Fruit fly (Drosophila melanogaster) whole organism, embryonic: ENCODE data around the gene CG34148.

Experiments
- Atf-2 ChIP-seq: fragments of 200-800 bp; sonication (Bioruptor generic); optimal IDR thresholded peaks from 2 replicates; lab custom pipeline; 2016; ENCODE audit warnings: missing biosample characterization, missing genetic modification characterization
- Atf6 ChIP-seq: fragments of 200-800 bp; sonication (Bioruptor generic); IDR thresholded peaks from 2 replicates; pipeline ENCODE4 v1.3.6; 2022; ENCODE audit warnings: missing biosample characterization, missing genetic modification characterization
- Blimp-1 ChIP-seq: fragments of 200-800 bp; sonication (Bioruptor generic); optimal IDR thresholded peaks from 3 replicates; lab custom pipeline; 2018; ENCODE audit warnings: missing biosample characterization, missing genetic modification characterization, mild to moderate bottlenecking, moderate library complexity, missing genetic modification reagents
- BtbVII ChIP-seq: fragments of 200-800 bp; sonication (Bioruptor generic); optimal IDR thresholded peaks from 3 replicates; lab custom pipeline; 2017; ENCODE audit warnings: missing biosample characterization, mild to moderate bottlenecking, missing genetic modification characterization
- CG11504 ChIP-seq: fragments of 200-800 bp; sonication (Bioruptor generic); optimal IDR thresholded peaks from 3 replicates; lab custom pipeline; 2019; ENCODE audit warnings: missing biosample characterization, mild to moderate bottlenecking, missing genetic modification characterization, moderate library complexity
- CG12155 ChIP-seq: fragments of 200-800 bp; sonication (Bioruptor generic); optimal IDR thresholded peaks from 3 replicates; lab custom pipeline; 2016; ENCODE audit warnings: missing biosample characterization, missing genetic modification characterization
- CG14441 ChIP-seq: fragments of 200-800 bp; sonication (Bioruptor generic); IDR thresholded peaks from 2 replicates; pipeline ENCODE4 v1.3.6; 2022; ENCODE audit warnings: missing biosample characterization, missing genetic modification characterization
- CG1529 ChIP-seq: fragments of 200-800 bp; sonication (Bioruptor generic); optimal IDR thresholded peaks from 3 replicates; lab custom pipeline; 2018; ENCODE audit warnings: missing biosample characterization, missing genetic modification characterization
- CG15696 ChIP-seq: fragments of 200-800 bp; sonication (Bioruptor generic); optimal IDR thresholded peaks from 2 replicates; lab custom pipeline; 2019; ENCODE audit warnings: missing biosample characterization, mild to moderate bottlenecking, missing genetic modification characterization, moderate library complexity
- CG16779 ChIP-seq: fragments of 200-800 bp; sonication (Bioruptor generic); IDR thresholded peaks from 2 replicates; pipeline ENCODE4 v1.3.6; 2022; ENCODE audit warnings: missing biosample characterization, missing genetic modification characterization
- CG18262 ChIP-seq: fragments of 200-800 bp; optimal IDR thresholded peaks from 3 replicates; lab custom pipeline; 2019; ENCODE audit warnings: missing biosample characterization, mild to moderate bottlenecking, missing genetic modification characterization, moderate library complexity
- CG18764 ChIP-seq: fragments of 200-800 bp; sonication (Bioruptor generic); optimal IDR thresholded peaks from 3 replicates; lab custom pipeline; 2016; ENCODE audit warnings: missing biosample characterization, missing genetic modification characterization
- CG2678 ChIP-seq: fragments of 200-800 bp; sonication (Bioruptor generic); optimal IDR thresholded peaks from 3 replicates; lab custom pipeline; 2019; ENCODE audit warnings: missing biosample characterization, mild to moderate bottlenecking, missing genetic modification characterization, moderate library complexity
- CG32772 ChIP-seq: fragments of 200-800 bp; sonication (Bioruptor generic); IDR thresholded peaks from 2 replicates; pipeline ENCODE4 v1.3.6; 2022; ENCODE audit warnings: missing biosample characterization, missing genetic modification characterization
- CG4282 ChIP-seq: fragments of 200-800 bp; sonication (Bioruptor generic); optimal IDR thresholded peaks from 2 replicates; lab custom pipeline; 2016; ENCODE audit warnings: missing biosample characterization, missing genetic modification characterization
- CG4617 ChIP-seq: fragments of 200-800 bp; sonication (Bioruptor generic); optimal IDR thresholded peaks from 3 replicates; lab custom pipeline; 2016; ENCODE audit warnings: missing biosample characterization, missing genetic modification characterization, borderline replicate concordance
- CG7271 ChIP-seq: fragments of 200-800 bp; sonication (Bioruptor generic); optimal IDR thresholded peaks from 2 replicates; lab custom pipeline; 2018; ENCODE audit warnings: missing biosample characterization, mild to moderate bottlenecking, missing genetic modification characterization, moderate library complexity
- CG7556 ChIP-seq: fragments of 200-800 bp; sonication (Bioruptor generic); optimal IDR thresholded peaks from 2 replicates; lab custom pipeline; 2017; ENCODE audit warnings: missing biosample characterization, mild to moderate bottlenecking, missing genetic modification characterization
- CG9215 ChIP-seq: fragments of 200-800 bp; sonication (Bioruptor generic); IDR thresholded peaks from 2 replicates; pipeline ENCODE4 v1.3.6; 2022; ENCODE audit warnings: missing biosample characterization, missing genetic modification characterization
- CG9727 ChIP-seq: fragments of 200-800 bp; sonication (Bioruptor generic); optimal IDR thresholded peaks from 3 replicates; lab custom pipeline; 2017; ENCODE audit warnings: missing biosample characterization, mild to moderate bottlenecking, missing genetic modification characterization
- D19B ChIP-seq: fragments of 200-800 bp; sonication (Bioruptor generic); optimal IDR thresholded peaks from 2 replicates; lab custom pipeline; 2017; ENCODE audit warnings: missing biosample characterization, mild to moderate bottlenecking, missing genetic modification characterization
- Deaf1 ChIP-seq: fragments of 200-800 bp; optimal IDR thresholded peaks from 3 replicates; lab custom pipeline; 2019; ENCODE audit warnings: missing biosample characterization, mild to moderate bottlenecking, missing genetic modification characterization, moderate library complexity
- HmgZ ChIP-seq: fragments of 200-800 bp; sonication (Bioruptor generic); optimal IDR thresholded peaks from 2 replicates; lab custom pipeline; 2018; ENCODE audit warnings: missing biosample characterization, mild to moderate bottlenecking, missing genetic modification characterization
- Hr51 ChIP-seq, 2 experiments: fragments of 200-800 bp; sonication (Bioruptor generic); optimal IDR thresholded peaks; 2 replicates in 1 of 2; 3 replicates in 1 of 2; lab custom pipeline; 2016 to 2018; ENCODE audit warnings: missing biosample characterization in 2 of 2, missing genetic modification characterization in 2 of 2, mild to moderate bottlenecking in 1 of 2, moderate library complexity in 1 of 2
- Nf-YB ChIP-seq: fragments of 200-800 bp; sonication (Bioruptor generic); optimal IDR thresholded peaks from 3 replicates; lab custom pipeline; 2019; ENCODE audit warnings: missing biosample characterization, mild to moderate bottlenecking, missing genetic modification characterization, moderate library complexity
- NfI ChIP-seq: fragments of 200-800 bp; sonication (Bioruptor generic); optimal IDR thresholded peaks from 3 replicates; lab custom pipeline; 2018; ENCODE audit warnings: missing biosample characterization, mild to moderate bottlenecking, missing genetic modification characterization, moderate library complexity
- btn ChIP-seq: fragments of 200-800 bp; sonication (Bioruptor generic); optimal IDR thresholded peaks from 2 replicates; lab custom pipeline; 2016; ENCODE audit warnings: missing biosample characterization, missing genetic modification characterization
- cg ChIP-seq: fragments of 200-800 bp; sonication (Bioruptor generic); optimal IDR thresholded peaks from 3 replicates; lab custom pipeline; 2019; ENCODE audit warnings: missing biosample characterization, mild to moderate bottlenecking, missing genetic modification characterization, moderate library complexity
- crol ChIP-seq: fragments of 200-800 bp; sonication (Bioruptor generic); IDR thresholded peaks from 2 replicates; pipeline ENCODE4 v1.3.6; 2022; ENCODE audit warnings: missing biosample characterization, missing genetic modification characterization
- dmrt11E ChIP-seq: fragments of 200-800 bp; sonication (Bioruptor generic); optimal IDR thresholded peaks from 3 replicates; lab custom pipeline; 2018; ENCODE audit warnings: missing biosample characterization, mild to moderate bottlenecking, missing genetic modification characterization, moderate library complexity
- fd96Cb ChIP-seq: fragments of 200-800 bp; sonication (Bioruptor generic); optimal IDR thresholded peaks from 2 replicates; lab custom pipeline; 2018; ENCODE audit warnings: missing biosample characterization, mild to moderate bottlenecking, missing genetic modification characterization, moderate library complexity
- gce ChIP-seq: fragments of 200-800 bp; sonication (Bioruptor generic); IDR thresholded peaks from 3 replicates; pipeline ENCODE4 v1.3.6; 2022; ENCODE audit warnings: missing biosample characterization, missing genetic modification characterization
- gem ChIP-seq: fragments of 200-800 bp; sonication (Bioruptor generic); optimal IDR thresholded peaks from 2 replicates; lab custom pipeline; 2019; ENCODE audit warnings: missing biosample characterization, mild to moderate bottlenecking, missing genetic modification characterization, moderate library complexity
- grn ChIP-seq: fragments of 200-800 bp; sonication (Bioruptor generic); optimal IDR thresholded peaks from 3 replicates; lab custom pipeline; 2017; ENCODE audit warnings: missing biosample characterization, missing genetic modification characterization
- jing ChIP-seq: fragments of 200-800 bp; sonication (Bioruptor generic); optimal IDR thresholded peaks from 2 replicates; lab custom pipeline; 2018; ENCODE audit warnings: missing biosample characterization, mild to moderate bottlenecking, missing genetic modification characterization
- nau ChIP-seq: fragments of 200-800 bp; sonication (Bioruptor generic); optimal IDR thresholded peaks from 3 replicates; lab custom pipeline; 2017; ENCODE audit warnings: missing biosample characterization, mild to moderate bottlenecking, missing genetic modification characterization, missing genetic modification reagents
- nmo ChIP-seq: fragments of 200-800 bp; sonication (Bioruptor generic); optimal IDR thresholded peaks from 2 replicates; lab custom pipeline; 2018; ENCODE audit warnings: missing biosample characterization, mild to moderate bottlenecking, missing genetic modification characterization, moderate library complexity
- nom ChIP-seq: fragments of 200-800 bp; sonication (Bioruptor generic); optimal IDR thresholded peaks from 2 replicates; lab custom pipeline; 2017; ENCODE audit warnings: missing biosample characterization, missing genetic modification characterization, mild to moderate bottlenecking, moderate library complexity, missing genetic modification reagents
- pb ChIP-seq: fragments of 200-800 bp; sonication (Bioruptor generic); optimal IDR thresholded peaks from 3 replicates; lab custom pipeline; 2016; ENCODE audit warnings: missing biosample characterization, missing genetic modification characterization
- pnt ChIP-seq: fragments of 200-800 bp; sonication (Bioruptor generic); optimal IDR thresholded peaks from 3 replicates; lab custom pipeline; 2016; ENCODE audit warnings: missing biosample characterization, missing genetic modification characterization
- sc ChIP-seq, 3 experiments: fragments of >200 bp in 2 of 3; fragments of 200-800 bp in 1 of 3; sonication (Bioruptor generic) in 1 of 3; optimal IDR thresholded peaks; 2 replicates in 2 of 3; 3 replicates in 1 of 3; lab custom pipeline; 2017; ENCODE audit warnings: mild to moderate bottlenecking in 1 of 3, missing biosample characterization in 1 of 3, missing genetic modification characterization in 1 of 3, missing genetic modification reagents in 1 of 3
- so ChIP-seq: fragments of 200-800 bp; sonication (Bioruptor generic); IDR thresholded peaks from 3 replicates; pipeline ENCODE4 v1.3.6; 2022; ENCODE audit warnings: missing biosample characterization, missing genetic modification characterization
- sqz ChIP-seq: fragments of 200-800 bp; sonication (Bioruptor generic); optimal IDR thresholded peaks from 3 replicates; lab custom pipeline; 2018; ENCODE audit warnings: missing biosample characterization, mild to moderate bottlenecking, missing genetic modification characterization
- tna ChIP-seq: fragments of 200-800 bp; sonication (Bioruptor generic); IDR thresholded peaks from 2 replicates; pipeline ENCODE4 v1.3.6; 2022; ENCODE audit warnings: missing biosample characterization, missing genetic modification characterization; ENCODE audit not compliant: partially characterized antibody
- vfl ChIP-seq: fragments of 200-800 bp; sonication (Bioruptor generic); optimal IDR thresholded peaks from 2 replicates; lab custom pipeline; 2016; ENCODE audit warnings: missing biosample characterization, missing genetic modification characterization
- zfh1 ChIP-seq: fragments of 200-800 bp; sonication (Bioruptor generic); IDR thresholded peaks from 3 replicates; pipeline ENCODE4 v1.3.6; 2022; ENCODE audit warnings: missing biosample characterization, missing genetic modification characterization

CG34148 gene

DNA sequence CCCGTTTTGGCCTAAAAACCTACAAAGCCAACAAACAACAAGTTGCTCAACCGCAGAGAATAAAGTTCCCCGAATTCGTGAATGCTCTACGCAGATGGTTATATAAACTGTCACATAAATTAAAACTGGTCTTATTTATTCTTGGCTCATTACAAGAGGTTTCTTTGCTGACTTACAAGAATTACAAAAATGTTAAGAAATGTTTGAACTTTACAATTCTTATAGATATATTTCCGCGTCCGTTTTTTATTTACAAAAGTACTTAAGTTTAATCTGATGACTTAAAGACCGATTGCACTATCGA lies 42.3 kb downstream of the CG34148 start (continued):
- peak in 1 of 2 experiments; percentile 49 for TF ChIP-seq Hr51 (GFP tag; optimal IDR thresholded peaks at IDR 0.05; lab: Kevin White, UChicago)
- peak; percentile 66 for TF ChIP-seq CG14441 (GFP tag; lab: Robert Waterston, UW)
- TF ChIP-seq Atf-2 (GFP tag; lab: Kevin White, UChicago) = no peak

DNA sequence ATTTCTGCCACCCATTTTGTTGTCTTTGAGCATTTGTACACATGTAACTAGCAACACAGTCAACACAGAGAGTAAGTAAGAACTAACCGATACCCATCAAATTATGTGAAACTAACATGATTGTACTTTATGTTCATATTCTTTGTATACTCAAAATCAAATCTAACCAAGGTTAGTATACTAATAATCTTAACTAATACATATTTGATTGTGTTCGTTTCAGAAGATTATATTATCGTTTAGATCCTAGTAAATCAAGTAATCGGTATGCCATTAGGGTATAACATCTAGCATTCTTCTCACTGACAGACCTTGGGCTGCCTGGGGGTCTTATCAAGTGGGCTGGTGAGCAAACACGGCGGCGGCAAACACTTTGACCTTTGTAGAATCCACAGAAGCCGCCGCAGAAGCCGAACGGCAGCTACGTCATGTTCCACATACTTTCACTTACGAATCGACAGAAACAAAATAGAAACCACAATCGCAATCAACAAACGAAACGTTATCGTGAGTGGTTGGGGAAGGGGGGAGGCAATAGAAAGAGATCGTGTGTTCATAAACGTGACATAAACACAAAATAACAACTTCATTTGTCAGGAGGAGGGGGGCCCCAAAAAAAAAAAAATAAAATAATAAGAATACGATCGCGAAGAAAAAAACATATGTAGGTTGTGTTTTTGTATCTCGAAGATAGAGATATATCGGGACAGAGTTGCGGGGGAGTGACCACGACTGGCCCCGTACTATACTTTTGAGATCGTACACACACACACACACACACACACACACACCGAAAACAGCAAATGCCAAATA lies 42.9 kb downstream of the CG34148 start:
- peak; percentile 26 for TF ChIP-seq CG11504
- no peak for TF ChIP-seq CG1529 (GFP tag; lab: Kevin White, UChicago)
- no peak for TF ChIP-seq CG4617 (GFP tag; lab: Kevin White, UChicago)
- peak; percentile 66 for TF ChIP-seq grn
- peak; percentile 14 for TF ChIP-seq nmo (GFP tag; lab: Kevin White, UChicago)
- TF ChIP-seq HmgZ (tag; lab: Kevin White, UChicago) = no peak
- TF ChIP-seq sc (optimal IDR thresholded peaks at IDR 0.05; lab: Kevin White, UChicago) = no peak
- TF ChIP-seq sc (GFP tag; optimal IDR thresholded peaks at IDR 0.05; lab: Kevin White, UChicago) = peak; percentile 16
- peak; percentile 0 for TF ChIP-seq CG2678 (tag; lab: Kevin White, UChicago)
- no peak for TF ChIP-seq NfI
- peak; percentile 24 for TF ChIP-seq gem (tag; lab: Kevin White, UChicago)
- TF ChIP-seq Nf-YB = peak; percentile 20
- peak; percentile 29 for TF ChIP-seq CG18262
- TF ChIP-seq jing (GFP tag; lab: Kevin White, UChicago) = no peak
- no peak for TF ChIP-seq nom (GFP tag; lab: Kevin White, UChicago)
- TF ChIP-seq sqz (GFP tag; lab: Kevin White, UChicago) = no peak
- TF ChIP-seq CG9727 (GFP tag; lab: Kevin White, UChicago) = peak; percentile 59
- TF ChIP-seq CG15696 (tag; lab: Kevin White, UChicago) = peak; percentile 34
- peak; percentile 85 for TF ChIP-seq Blimp-1 (GFP tag; lab: Kevin White, UChicago)
- TF ChIP-seq CG4282 (GFP tag; lab: Kevin White, UChicago) = no peak
- TF ChIP-seq vfl (GFP tag; lab: Kevin White, UChicago) = no peak
- no peak for TF ChIP-seq fd96Cb (tag; lab: Kevin White, UChicago)
- 0 out of 3 replicates have a peak, but pooled peaks have one; percentile 10 for TF ChIP-seq gce (GFP tag; lab: Robert Waterston, UW)
- TF ChIP-seq CG9215 (GFP tag; lab: Robert Waterston, UW) = no peak
- TF ChIP-seq CG16779 = no peak
- no peak for TF ChIP-seq Atf6 (GFP tag; lab: Robert Waterston, UW)
- peak; percentile 65 for TF ChIP-seq dmrt11E (tag; lab: Kevin White, UChicago)
- TF ChIP-seq CG12155 (GFP tag; lab: Kevin White, UChicago) = no peak
- peak; percentile 48 for TF ChIP-seq D19B
- no peak for TF ChIP-seq btn (GFP tag; lab: Kevin White, UChicago)
- TF ChIP-seq CG7556 (GFP tag; lab: Kevin White, UChicago) = peak; percentile 5
- TF ChIP-seq nau = no peak
- no peak for TF ChIP-seq cg (GFP tag; lab: Kevin White, UChicago)
- no peak for TF ChIP-seq pb (GFP tag; lab: Kevin White, UChicago)
- no peak for TF ChIP-seq BtbVII (GFP tag; lab: Kevin White, UChicago)
- peak; percentile 75 for TF ChIP-seq crol (GFP tag; lab: Robert Waterston, UW)
- TF ChIP-seq CG18764 (GFP tag; lab: Kevin White, UChicago) = no peak
- 0 out of 2 replicates have a peak, but pooled peaks have one; percentile 34 for TF ChIP-seq tna (GFP tag; lab: Robert Waterston, UW)
- TF ChIP-seq CG7271 (tag; lab: Kevin White, UChicago) = no peak
- TF ChIP-seq CG32772 (GFP tag; lab: Robert Waterston, UW) = peak; percentile 25; the same call in 1 of the 2 replicates
- TF ChIP-seq so (GFP tag; lab: Robert Waterston, UW) = 0 out of 3 replicates have a peak, but pooled peaks have one; percentile 46
- TF ChIP-seq pnt (GFP tag; lab: Kevin White, UChicago) = no peak
- 0 out of 3 replicates have a peak, but pooled peaks have one; percentile 35 for TF ChIP-seq zfh1
- peak; percentile 32 for TF ChIP-seq Deaf1
